Worm (Caenorhabditis elegans) whole organism, early embryonic: ENCODE measurements around the gene K05F6.14.

ENCODE experiments used
- B0310.2 ChIP-seq: sonication (generic microtip); optimal IDR thresholded peaks from 2 replicates; lab custom pipeline; 2016; ENCODE audit warnings: mild to moderate bottlenecking, missing genetic modification characterization, missing compliant biosample characterization
- F13C5.2 ChIP-seq: sonication (generic microtip); optimal IDR thresholded peaks from 2 replicates; lab custom pipeline; 2017; ENCODE audit warnings: mild to moderate bottlenecking, missing genetic modification characterization, inconsistent platforms, missing compliant biosample characterization
- aly-1 ChIP-seq: sonication (generic microtip); optimal IDR thresholded peaks from 2 replicates; lab custom pipeline; 2016; ENCODE audit warnings: missing genetic modification characterization, missing compliant biosample characterization
- ama-1 ChIP-seq: fragments of 150-350 bp; optimal IDR thresholded peaks from 2 replicates; lab custom pipeline; 2014
- ceh-13 ChIP-seq: fragments of 200-800 bp; sonication (Bioruptor generic); optimal IDR thresholded peaks from 2 replicates; lab custom pipeline; 2018; ENCODE audit warnings: mild to moderate bottlenecking, missing genetic modification characterization, missing compliant biosample characterization
- ceh-36 ChIP-seq: sonication (generic microtip); optimal IDR thresholded peaks from 2 replicates; lab custom pipeline; 2016; ENCODE audit warnings: missing genetic modification characterization, inconsistent platforms, missing compliant biosample characterization
- ets-7 ChIP-seq: sonication (generic microtip); optimal IDR thresholded peaks from 2 replicates; lab custom pipeline; 2016; ENCODE audit warnings: missing genotype, missing genetic modification characterization, missing compliant biosample characterization
- hnd-1 ChIP-seq: sonication (generic microtip); optimal IDR thresholded peaks from 2 replicates; lab custom pipeline; 2016; ENCODE audit warnings: missing genetic modification characterization, missing compliant biosample characterization
- sea-1 ChIP-seq: fragments of 200-800 bp; sonication (Bioruptor generic); conservative IDR thresholded peaks from 2 replicates; pipeline ENCODE4 v1.3.6; 2022; ENCODE audit warnings: missing genetic modification characterization, missing compliant biosample characterization
- tbx-37 ChIP-seq: fragments of 200-800 bp; sonication (Bioruptor generic); conservative IDR thresholded peaks from 2 replicates; pipeline ENCODE4 v1.3.6; 2022; ENCODE audit warnings: missing genetic modification reagents, missing genetic modification characterization, missing compliant biosample characterization
- tra-4 ChIP-seq: sonication (generic microtip); optimal IDR thresholded peaks from 2 replicates; lab custom pipeline; 2017; ENCODE audit warnings: missing genetic modification characterization, missing compliant biosample characterization

ce11 chrII:1576030-1576429, 14.1 kb downstream of the K05F6.14 start, which contains the start of gene K05F6.10:
- no peak for TF ChIP-seq ama-1
- no peak for TF ChIP-seq tra-4 (tag; lab: Kevin White, UChicago)
- TF ChIP-seq F13C5.2 = no peak
- no peak for TF ChIP-seq ceh-36 (tag; lab: Kevin White, UChicago)
- no peak for TF ChIP-seq ceh-13
- TF ChIP-seq ets-7 (tag; lab: Kevin White, UChicago) = no peak
- no peak for TF ChIP-seq hnd-1 (tag; lab: Kevin White, UChicago)
- no peak for TF ChIP-seq sea-1 (GFP tag; lab: Robert Waterston, UW)
- no peak for TF ChIP-seq aly-1 (tag; lab: Kevin White, UChicago)
- no peak for TF ChIP-seq tbx-37 (GFP tag; lab: Robert Waterston, UW)
- TF ChIP-seq B0310.2 = no peak
